Worm (Caenorhabditis elegans): ENCODE data around the gene fbxb-29.

DNA sequence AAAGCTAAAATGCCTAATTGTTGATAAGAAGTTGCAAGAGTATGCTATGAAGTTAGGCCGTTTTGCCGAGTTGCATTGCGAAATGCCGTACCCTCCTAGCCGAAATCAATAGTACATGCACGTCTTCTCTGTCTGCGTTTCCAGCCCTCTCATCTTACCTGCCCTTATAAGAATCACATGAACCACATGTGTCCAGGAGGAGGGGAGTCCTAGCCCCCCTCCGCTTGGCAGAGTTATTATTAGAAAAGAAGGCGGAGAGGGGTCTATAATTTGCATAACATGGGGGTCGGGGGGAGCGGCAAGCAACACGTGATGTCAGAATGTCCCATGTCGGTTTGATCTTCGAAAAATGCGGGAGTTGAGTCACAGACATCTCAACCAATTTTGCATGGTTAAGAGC is 46.3 kb downstream of the fbxb-29 start:
- TF ChIP-seq nhr-19 (GFP tag; conservative IDR thresholded peaks at IDR 0.05) (no peak), unc-130 (tag; optimal IDR thresholded peaks at IDR 0.05) (no peak), mdl-1 (tag; optimal IDR thresholded peaks at IDR 0.05) (no peak), tbx-2 (tag; optimal IDR thresholded peaks at IDR 0.05) (no peak), xbp-1 (tag; optimal IDR thresholded peaks at IDR 0.05) (no peak), nhr-11 (tag; optimal IDR thresholded peaks at IDR 0.05) (no peak), F16B12.6 (tag; optimal IDR thresholded peaks at IDR 0.05) (no peak), ztf-11 (tag; optimal IDR thresholded peaks at IDR 0.05) (no peak), unc-98 (GFP tag; IDR thresholded peaks at IDR 0.05) (no peak), swsn-7 (tag; optimal IDR thresholded peaks at IDR 0.05) (no peak), pqm-1 (tag; optimal IDR thresholded peaks at IDR 0.05) (no peak), lin-13 (GFP tag; optimal IDR thresholded peaks at IDR 0.05) (no peak), lsy-2 (tag; optimal IDR thresholded peaks at IDR 0.05) (no peak), zip-4 (GFP tag; optimal IDR thresholded peaks at IDR 0.05) (no peak)
